Fruit fly (Drosophila melanogaster): Measurements from ENCODE around the gene gnu.

gnu gene

DNA sequence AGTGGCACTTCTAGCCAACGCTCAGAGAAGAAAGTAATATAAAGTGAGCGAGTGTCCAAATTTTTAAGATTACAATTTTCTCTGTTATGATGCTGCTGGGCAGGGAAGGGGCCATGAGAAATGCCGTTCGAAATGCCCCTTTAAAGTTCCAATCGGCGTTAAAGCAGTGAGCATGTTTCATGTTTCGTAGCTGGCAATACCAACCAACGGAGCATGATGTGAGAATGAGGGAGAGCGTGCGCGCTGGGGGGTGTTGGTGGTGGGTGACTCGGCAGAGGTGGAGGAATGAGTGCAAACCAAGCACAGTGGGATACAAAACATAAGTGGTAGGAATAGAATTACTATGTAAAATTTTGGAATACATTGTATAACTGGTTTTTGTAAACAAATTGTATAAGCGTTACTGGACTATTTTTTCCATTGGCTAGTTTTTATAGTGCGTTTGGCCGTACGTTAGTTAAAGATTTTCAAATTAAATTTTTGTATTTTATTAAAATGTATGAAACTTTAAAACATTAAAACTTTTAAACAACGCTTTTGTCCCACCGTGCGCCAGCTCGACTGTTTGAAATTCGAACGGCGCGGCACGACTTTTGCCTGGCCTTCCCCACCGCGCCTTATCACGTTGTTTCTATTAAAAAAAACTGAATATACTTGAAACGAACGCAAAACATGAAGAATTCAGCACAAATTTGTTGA lies 43.9 kb downstream of the gnu start (continued):
- peak; percentile 22 to 79 for TF ChIP-seq crp (GFP tag; optimal IDR thresholded peaks at IDR 0.05)
- peak; percentile 99 for TF ChIP-seq CG4820 (GFP tag; optimal IDR thresholded peaks at IDR 0.05)
- TF ChIP-seq ro (GFP tag; IDR thresholded peaks at IDR 0.05), result peak; percentile 98
- no peak for TF ChIP-seq cad (GFP tag; optimal IDR thresholded peaks at IDR 0.05)
- peak; percentile 99 for TF ChIP-seq Ravus (GFP tag; IDR thresholded peaks at IDR 0.05)
- TF ChIP-seq CG14441 (GFP tag; IDR thresholded peaks at IDR 0.05), result peak; percentile 99
- TF ChIP-seq dimm (GFP tag; IDR thresholded peaks at IDR 0.05), result peak; percentile 99
- peak; percentile 99 for TF ChIP-seq chif (GFP tag; optimal IDR thresholded peaks at IDR 0.05)
- peak; percentile 94 for TF ChIP-seq Ets97D (GFP tag; optimal IDR thresholded peaks at IDR 0.05)
- peak; percentile 99 for TF ChIP-seq Lim3 (GFP tag; IDR thresholded peaks at IDR 0.05)
- TF ChIP-seq CG3838 (GFP tag; optimal IDR thresholded peaks at IDR 0.05), result peak; percentile 98
- TF ChIP-seq Tbp (GFP tag; optimal IDR thresholded peaks at IDR 0.05), result no peak
- peak; percentile 99 for TF ChIP-seq GATAe (GFP tag; conservative IDR thresholded peaks at IDR 0.05)
- TF ChIP-seq CG17802 (tag; optimal IDR thresholded peaks at IDR 0.05), result peak; percentile 94
- peak; percentile 99 for TF ChIP-seq Rx (GFP tag; IDR thresholded peaks at IDR 0.05)
- TF ChIP-seq CG9215 (GFP tag; IDR thresholded peaks at IDR 0.05), result peak; percentile 99
- peak; percentile 73 for TF ChIP-seq hb (GFP tag; IDR thresholded peaks at IDR 0.05; ENCODE audit: partially characterized antibody)
- peak; percentile 100 for TF ChIP-seq cwo (GFP tag; optimal IDR thresholded peaks at IDR 0.05)
- peak; percentile 96 for TF ChIP-seq ab (GFP tag; optimal IDR thresholded peaks at IDR 0.05)
- peak; percentile 100 for TF ChIP-seq CG8924 (tag; optimal IDR thresholded peaks at IDR 0.05)
- TF ChIP-seq Rfx (GFP tag; IDR thresholded peaks at IDR 0.05), result peak; percentile 100
- TF ChIP-seq CG12942 (GFP tag; optimal IDR thresholded peaks at IDR 0.05), result peak; percentile 99
- peak; percentile 99 for TF ChIP-seq Chrac-16 (GFP tag; optimal IDR thresholded peaks at IDR 0.05)
- peak; percentile 100 for TF ChIP-seq CG3847 (GFP tag; IDR thresholded peaks at IDR 0.05)
- TF ChIP-seq CG16779 (GFP tag; IDR thresholded peaks at IDR 0.05), result peak; percentile 99
- TF ChIP-seq klu (GFP tag; IDR thresholded peaks at IDR 0.05), result peak; percentile 100
- peak; percentile 99 for TF ChIP-seq CG34422 (GFP tag; IDR thresholded peaks at IDR 0.05)
- peak; percentile 99 for TF ChIP-seq CG7357 (GFP tag; IDR thresholded peaks at IDR 0.05)
- peak; percentile 97 for TF ChIP-seq TFAM (GFP tag; optimal IDR thresholded peaks at IDR 0.05)
- TF ChIP-seq CG13296 (GFP tag; optimal IDR thresholded peaks at IDR 0.05), result peak; percentile 100
- TF ChIP-seq salm (tag; optimal IDR thresholded peaks at IDR 0.05), result peak; percentile 100
- peak; percentile 49; the same call in 1 of the 2 replicates for TF ChIP-seq sna (GFP tag; IDR thresholded peaks at IDR 0.05; ENCODE audit: partially characterized antibody)
- TF ChIP-seq stc (GFP tag; IDR thresholded peaks at IDR 0.05), result peak; percentile 100
- TF ChIP-seq CG6765 (GFP tag; optimal IDR thresholded peaks at IDR 0.05), result peak; percentile 100
- peak; percentile 100 for TF ChIP-seq odd (GFP tag; optimal IDR thresholded peaks at IDR 0.05)
- peak; percentile 100 for TF ChIP-seq esg (GFP tag; conservative IDR thresholded peaks at IDR 0.05)
- TF ChIP-seq CTCF (GFP tag; optimal IDR thresholded peaks at IDR 0.05), result peak; percentile 82
- TF ChIP-seq CG16815 (GFP tag; optimal IDR thresholded peaks at IDR 0.05), result peak; percentile 100
- TF ChIP-seq Stat92E (GFP tag; optimal IDR thresholded peaks at IDR 0.05), result peak in 1 of 3 experiments; percentile 99
- TF ChIP-seq Hmr (GFP tag; optimal IDR thresholded peaks at IDR 0.05), result peak; percentile 100
- no peak for TF ChIP-seq sc (optimal IDR thresholded peaks at IDR 0.05)
- TF ChIP-seq sc (GFP tag; optimal IDR thresholded peaks at IDR 0.05), result peak; percentile 100
- peak; percentile 100 for TF ChIP-seq CG7839 (tag; optimal IDR thresholded peaks at IDR 0.05)

Measured in whole organism, embryonic.